Worm (Caenorhabditis elegans) whole organism, young adult: ENCODE results near the gene srbc-54.

Experiments
- akir-1 ChIP-seq: fragments of 200-800 bp; sonication (Bioruptor generic); optimal IDR thresholded peaks from 2 replicates; lab custom pipeline; 2018; ENCODE audit warnings: mild to moderate bottlenecking, missing genetic modification characterization, moderate library complexity, missing compliant biosample characterization
- bed-2 ChIP-seq: fragments of 200-800 bp; sonication (Bioruptor generic); IDR thresholded peaks from 2 replicates; pipeline ENCODE4 v1.3.6; 2022; ENCODE audit warnings: missing genetic modification reagents, missing genetic modification characterization, missing compliant biosample characterization
- ceh-58 ChIP-seq: fragments of 200-800 bp; sonication (Bioruptor generic); IDR thresholded peaks from 2 replicates; pipeline ENCODE4 v1.3.6; 2022; ENCODE audit warnings: missing genetic modification characterization, missing compliant biosample characterization
- ceh-91 ChIP-seq: fragments of 200-800 bp; sonication (Bioruptor generic); IDR thresholded peaks from 2 replicates; pipeline ENCODE4 v1.3.6; 2022; ENCODE audit warnings: missing genetic modification reagents, missing genetic modification characterization, missing compliant biosample characterization
- die-1 ChIP-seq: sonication (generic microtip); optimal IDR thresholded peaks from 2 replicates; lab custom pipeline; 2016; ENCODE audit warnings: missing genotype, mild to moderate bottlenecking, missing genetic modification characterization, missing compliant biosample characterization
- him-1 ChIP-seq: sonication (generic microtip); optimal IDR thresholded peaks from 2 replicates; lab custom pipeline; 2016; ENCODE audit warnings: missing genotype, missing genetic modification reagents, missing genetic modification characterization, missing compliant biosample characterization
- let-607 ChIP-seq, 2 experiments: fragments of 200-800 bp in 1 of 2; sonication (Bioruptor generic) in 1 of 2; sonication (generic microtip) in 1 of 2; optimal IDR thresholded peaks; 2 replicates each; lab custom pipeline; 2016 to 2018; ENCODE audit warnings: mild to moderate bottlenecking in 2 of 2, missing compliant biosample characterization in 2 of 2, missing genetic modification characterization in 2 of 2, moderate library complexity in 2 of 2, missing genotype in 1 of 2
- nfya-1 ChIP-seq: sonication (generic microtip); optimal IDR thresholded peaks from 2 replicates; lab custom pipeline; 2017; ENCODE audit warnings: antibody characterized with exemption, missing compliant biosample characterization, missing genetic modification characterization, borderline replicate concordance; ENCODE audit not compliant: insufficient read depth
- nfya-2 ChIP-seq: fragments of 200-800 bp; sonication (Bioruptor generic); IDR thresholded peaks from 2 replicates; pipeline ENCODE4 v1.3.6; 2022; ENCODE audit warnings: missing genetic modification reagents, missing genetic modification characterization, missing compliant biosample characterization
- ztf-3 ChIP-seq: fragments of 200-800 bp; sonication (Bioruptor generic); optimal IDR thresholded peaks from 2 replicates; lab custom pipeline; 2018; ENCODE audit warnings: mild to moderate bottlenecking, missing genetic modification characterization, missing compliant biosample characterization

- no peak for TF ChIP-seq nfya-2 (GFP tag; lab: Robert Waterston, UW)
- TF ChIP-seq ztf-3 (GFP tag; lab: Kevin White, UChicago): no peak
- no peak for TF ChIP-seq ceh-58 (GFP tag; lab: Robert Waterston, UW)
- no peak for TF ChIP-seq akir-1
- no peak for TF ChIP-seq him-1 (tag; lab: Kevin White, UChicago)
- TF ChIP-seq ceh-91: no peak
- TF ChIP-seq die-1 (tag; lab: Kevin White, UChicago): no peak
- TF ChIP-seq nfya-1 (tag; lab: Kevin White, UChicago): no peak
- no peak for TF ChIP-seq bed-2 (GFP tag; lab: Robert Waterston, UW)
- TF ChIP-seq let-607 (tag; optimal IDR thresholded peaks at IDR 0.05; lab: Kevin White, UChicago): no peak
These were observed 1.9 kb downstream of the srbc-54 start, which contains the start of gene srbc-56 for ce11 chrV:15831586-15831985.
